Fruit fly (Drosophila melanogaster) whole organism, pupa: ENCODE data around the gene CG11679.

Source experiments
- CG10348 ChIP-seq: fragments of 200-800 bp; sonication (Bioruptor generic); IDR thresholded peaks from 2 replicates; pipeline ENCODE4 v1.3.6; 2022; ENCODE audit warnings: missing biosample characterization, missing genetic modification characterization
- CG12605 ChIP-seq: fragments of 200-800 bp; sonication (Bioruptor generic); IDR thresholded peaks from 2 replicates; pipeline ENCODE4 v1.3.6; 2022; ENCODE audit warnings: missing biosample characterization, missing genetic modification characterization
- CG13204 ChIP-seq: fragments of 200-800 bp; sonication (Bioruptor generic); optimal IDR thresholded peaks from 2 replicates; lab custom pipeline; 2018; ENCODE audit warnings: missing biosample characterization, mild to moderate bottlenecking, missing genetic modification characterization, moderate library complexity
- CG14655 ChIP-seq: fragments of 200-800 bp; sonication (Bioruptor generic); optimal IDR thresholded peaks from 3 replicates; lab custom pipeline; 2017; ENCODE audit warnings: mild to moderate bottlenecking, missing biosample characterization, missing genetic modification reagents, missing genetic modification characterization
- CG15710 ChIP-seq: fragments of 200-800 bp; sonication (Bioruptor generic); optimal IDR thresholded peaks from 2 replicates; lab custom pipeline; 2018; ENCODE audit warnings: missing biosample characterization, mild to moderate bottlenecking, missing genetic modification characterization, moderate library complexity
- CG17806 ChIP-seq: fragments of 200-800 bp; sonication (Bioruptor generic); optimal IDR thresholded peaks from 2 replicates; lab custom pipeline; 2018; ENCODE audit warnings: missing biosample characterization, mild to moderate bottlenecking, missing genetic modification characterization, moderate library complexity
- CG32121 ChIP-seq: fragments of 200-800 bp; sonication (Bioruptor generic); IDR thresholded peaks from 2 replicates; pipeline ENCODE4 v1.3.6; 2022; ENCODE audit warnings: missing biosample characterization, missing genetic modification characterization
- CG34367 ChIP-seq: fragments of 200-800 bp; sonication (Bioruptor generic); optimal IDR thresholded peaks from 2 replicates; lab custom pipeline; 2018; ENCODE audit warnings: missing biosample characterization, mild to moderate bottlenecking, missing genetic modification characterization
- CG4496 ChIP-seq: fragments of 200-800 bp; sonication (Bioruptor generic); IDR thresholded peaks from 3 replicates; pipeline ENCODE4 v1.3.6; 2022; ENCODE audit warnings: missing biosample characterization, missing genetic modification characterization
- CG8159 ChIP-seq: fragments of 200-800 bp; sonication (Bioruptor generic); optimal IDR thresholded peaks from 3 replicates; lab custom pipeline; 2018; ENCODE audit warnings: missing biosample characterization, mild to moderate bottlenecking, missing genetic modification characterization, moderate library complexity
- CG9948 ChIP-seq: fragments of 200-800 bp; sonication (Bioruptor generic); optimal IDR thresholded peaks from 2 replicates; lab custom pipeline; 2018; ENCODE audit warnings: missing biosample characterization, mild to moderate bottlenecking, missing genetic modification characterization, moderate library complexity
- D1 ChIP-seq: fragments of 200-800 bp; sonication (Bioruptor generic); optimal IDR thresholded peaks from 2 replicates; lab custom pipeline; 2018; ENCODE audit warnings: missing biosample characterization, mild to moderate bottlenecking, missing genetic modification characterization, moderate library complexity
- EcR ChIP-seq: fragments of 200-800 bp; sonication (Bioruptor generic); optimal IDR thresholded peaks from 3 replicates; lab custom pipeline; 2019; ENCODE audit warnings: missing biosample characterization, missing genetic modification characterization, mild to moderate bottlenecking, moderate library complexity, missing genetic modification reagents
- Ets98B ChIP-seq: fragments of 200-800 bp; sonication (Bioruptor generic); IDR thresholded peaks from 2 replicates; pipeline ENCODE4 v1.3.6; 2022; ENCODE audit warnings: missing biosample characterization, missing genetic modification characterization
- Pif1A ChIP-seq: fragments of 200-800 bp; sonication (Bioruptor generic); optimal IDR thresholded peaks from 3 replicates; lab custom pipeline; 2016; ENCODE audit warnings: missing biosample characterization, missing genetic modification characterization
- Pif1B ChIP-seq: fragments of 200-800 bp; sonication (Bioruptor generic); optimal IDR thresholded peaks from 3 replicates; lab custom pipeline; 2016; ENCODE audit warnings: missing biosample characterization, missing genetic modification characterization
- Snoo ChIP-seq: fragments of 200-800 bp; sonication (Bioruptor generic); optimal IDR thresholded peaks from 3 replicates; lab custom pipeline; 2017; ENCODE audit warnings: missing biosample characterization, mild to moderate bottlenecking, missing genetic modification characterization, inconsistent platforms
- fd96Ca ChIP-seq: fragments of 200-800 bp; sonication (Bioruptor generic); IDR thresholded peaks from 3 replicates; pipeline ENCODE4 v1.3.6; 2022; ENCODE audit warnings: missing biosample characterization, missing genetic modification characterization
- gl ChIP-seq: fragments of 200-800 bp; sonication (Bioruptor generic); optimal IDR thresholded peaks from 2 replicates; lab custom pipeline; 2018; ENCODE audit warnings: missing biosample characterization, mild to moderate bottlenecking, missing genetic modification characterization
- rn ChIP-seq: fragments of 200-800 bp; sonication (Bioruptor generic); IDR thresholded peaks from 2 replicates; pipeline ENCODE4 v1.3.6; 2022; ENCODE audit warnings: missing biosample characterization, missing genetic modification characterization

CG11679 gene

dm6 chrX:15760447-15761297, 21.9 kb upstream of the CG11679 start, which contains the start of the genes Graf and mRpL3:
Graf (minus strand) TSS chrX:15760733.
mRpL3 (plus strand) TSS chrX:15761248.
- TF ChIP-seq Ets98B (GFP tag; lab: Robert Waterston, UW) = no peak
- TF ChIP-seq CG34367 (tag; lab: Kevin White, UChicago) = no peak
- TF ChIP-seq CG14655 = no peak
- TF ChIP-seq CG13204 (GFP tag; lab: Kevin White, UChicago) = no peak
- no peak for TF ChIP-seq CG15710 (tag; lab: Kevin White, UChicago)
- TF ChIP-seq gl (tag; lab: Kevin White, UChicago) = no peak
- no peak for TF ChIP-seq Snoo (tag; lab: Kevin White, UChicago)

- TF ChIP-seq EcR = peak; percentile 11
- TF ChIP-seq CG17806 (tag; lab: Kevin White, UChicago) = no peak
- TF ChIP-seq, all 21 proteins: peak for 1
Measured at dm6 chrX:15759752-15760446, 21.1 kb upstream of the CG11679 start.

dm6 chrX:15758692-15759240, 20.0 kb upstream of the CG11679 start:
- TF ChIP-seq CG12605 (no peak), D1 (tag; lab: Kevin White, UChicago) (no peak), EcR (no peak), CG17806 (tag; lab: Kevin White, UChicago) (no peak), CG32121 (GFP tag; lab: Robert Waterston, UW) (no peak), Snoo (tag; lab: Kevin White, UChicago) (no peak), Pif1B (GFP tag; lab: Kevin White, UChicago) (no peak), CG4496 (GFP tag; lab: Robert Waterston, UW) (no peak)

- TF ChIP-seq EcR (no peak), CG8159 (no peak), CG4496 (GFP tag; lab: Robert Waterston, UW) (no peak), D1 (tag; lab: Kevin White, UChicago) (no peak), rn (GFP tag; lab: Robert Waterston, UW) (no peak), CG10348 (GFP tag; lab: Robert Waterston, UW) (no peak), CG34367 (tag; lab: Kevin White, UChicago) (no peak), fd96Ca (no peak), Pif1A (GFP tag; lab: Kevin White, UChicago) (no peak), CG9948 (tag; lab: Kevin White, UChicago) (no peak), CG32121 (GFP tag; lab: Robert Waterston, UW) (no peak), CG13204 (GFP tag; lab: Kevin White, UChicago) (no peak), Pif1B (GFP tag; lab: Kevin White, UChicago) (no peak), CG14655 (no peak), CG17806 (tag; lab: Kevin White, UChicago) (no peak)
Measured at dm6 chrX:15756018-15756417, 17.3 kb upstream of the CG11679 start, which contains the start of gene CG8260. CG8260 (plus strand) TSS chrX:15756318.

dm6 chrX:15748945-15749344, 10.2 kb upstream of the CG11679 start, which contains the start of gene Mvd:
Mvd (plus strand) TSS chrX:15749166.
- no peak for TF ChIP-seq CG4496 (GFP tag; lab: Robert Waterston, UW)

- TF ChIP-seq CG32121 (GFP tag; lab: Robert Waterston, UW) (no peak), CG4496 (GFP tag; lab: Robert Waterston, UW) (no peak), D1 (tag; lab: Kevin White, UChicago) (no peak), CG15710 (tag; lab: Kevin White, UChicago) (no peak), EcR (no peak), Pif1A (GFP tag; lab: Kevin White, UChicago) (no peak), CG17806 (tag; lab: Kevin White, UChicago) (no peak), Snoo (tag; lab: Kevin White, UChicago) (no peak), CG9948 (tag; lab: Kevin White, UChicago) (no peak), CG13204 (GFP tag; lab: Kevin White, UChicago) (no peak), Pif1B (GFP tag; lab: Kevin White, UChicago) (no peak), fd96Ca (no peak), CG34367 (tag; lab: Kevin White, UChicago) (no peak), CG14655 (no peak), rn (GFP tag; lab: Robert Waterston, UW) (no peak), CG12605 (no peak)
Measured at dm6 chrX:15746682-15747196, 8.0 kb upstream of the CG11679 start.
